Fruit fly (Drosophila melanogaster) whole organism, embryonic: ENCODE measurements around the gene CG34030.
A peak's percentile ranks its signal among the peaks of the same experiment; 100 is the strongest.

ENCODE experiments used
- Bgb ChIP-seq: fragments of 200-800 bp; sonication (Bioruptor generic); IDR thresholded peaks from 2 replicates; pipeline ENCODE4 v1.3.6; 2022; ENCODE audit warnings: missing biosample characterization, missing genetic modification characterization; ENCODE audit not compliant: partially characterized antibody
- C15 ChIP-seq: fragments of 200-800 bp; sonication (Bioruptor generic); IDR thresholded peaks from 3 replicates; pipeline ENCODE4 v1.3.6; 2022; ENCODE audit warnings: missing biosample characterization, missing genetic modification characterization
- CG1024 ChIP-seq: fragments of 200-800 bp; sonication (Bioruptor generic); IDR thresholded peaks from 2 replicates; pipeline ENCODE4 v1.3.6; 2022; ENCODE audit warnings: missing biosample characterization, missing genetic modification characterization
- CG11085 ChIP-seq: fragments of 200-800 bp; sonication (Bioruptor generic); IDR thresholded peaks from 2 replicates; pipeline ENCODE4 v1.3.6; 2022; ENCODE audit warnings: missing biosample characterization, missing genetic modification characterization
- CG11695 ChIP-seq: fragments of 200-800 bp; sonication (Bioruptor generic); IDR thresholded peaks from 3 replicates; pipeline ENCODE4 v1.3.6; 2022; ENCODE audit warnings: missing biosample characterization, missing genetic modification characterization
- CG12104 ChIP-seq: fragments of 200-800 bp; sonication (Bioruptor generic); optimal IDR thresholded peaks from 3 replicates; lab custom pipeline; 2016; ENCODE audit warnings: missing biosample characterization, missing genetic modification characterization
- CG12219 ChIP-seq: fragments of 200-800 bp; sonication (Bioruptor generic); optimal IDR thresholded peaks from 3 replicates; lab custom pipeline; 2018; ENCODE audit warnings: missing biosample characterization, mild to moderate bottlenecking, missing genetic modification characterization
- CG13296 ChIP-seq: fragments of 200-800 bp; sonication (Bioruptor generic); optimal IDR thresholded peaks from 3 replicates; lab custom pipeline; 2018; ENCODE audit warnings: missing biosample characterization, mild to moderate bottlenecking, missing genetic modification characterization
- CG14860 ChIP-seq: fragments of 200-800 bp; sonication (Bioruptor generic); IDR thresholded peaks from 3 replicates; pipeline ENCODE4 v1.3.6; 2022; ENCODE audit warnings: missing biosample characterization, missing genetic modification characterization; ENCODE audit not compliant: partially characterized antibody
- CG15479 ChIP-seq: fragments of 200-800 bp; sonication (Bioruptor generic); optimal IDR thresholded peaks from 3 replicates; lab custom pipeline; 2019; ENCODE audit warnings: missing biosample characterization, mild to moderate bottlenecking, missing genetic modification characterization, moderate library complexity
- CG15696 ChIP-seq: fragments of 200-800 bp; sonication (Bioruptor generic); optimal IDR thresholded peaks from 2 replicates; lab custom pipeline; 2019; ENCODE audit warnings: missing biosample characterization, mild to moderate bottlenecking, missing genetic modification characterization, moderate library complexity
- CG16813 ChIP-seq: fragments of 200-800 bp; sonication (Bioruptor generic); IDR thresholded peaks from 3 replicates; pipeline ENCODE4 v1.3.6; 2022; ENCODE audit warnings: missing biosample characterization, missing genetic modification characterization; ENCODE audit not compliant: partially characterized antibody
- CG17186 ChIP-seq: fragments of 200-800 bp; sonication (Bioruptor generic); optimal IDR thresholded peaks from 3 replicates; lab custom pipeline; 2017; ENCODE audit warnings: missing biosample characterization, missing genetic modification reagents, missing genetic modification characterization
- CG17385 ChIP-seq: fragments of 200-800 bp; sonication (Bioruptor generic); optimal IDR thresholded peaks from 3 replicates; lab custom pipeline; 2018; ENCODE audit warnings: missing biosample characterization, mild to moderate bottlenecking, missing genetic modification characterization
- CG17802 ChIP-seq: fragments of 200-800 bp; sonication (Bioruptor generic); optimal IDR thresholded peaks from 2 replicates; lab custom pipeline; 2018; ENCODE audit warnings: missing biosample characterization, mild to moderate bottlenecking, missing genetic modification characterization, moderate library complexity
- CG18476 ChIP-seq: fragments of 200-800 bp; sonication (Bioruptor generic); optimal IDR thresholded peaks from 2 replicates; lab custom pipeline; 2016; ENCODE audit warnings: missing biosample characterization, mild to moderate bottlenecking, missing genetic modification characterization
- CG18599 ChIP-seq: fragments of 200-800 bp; sonication (Bioruptor generic); optimal IDR thresholded peaks from 3 replicates; lab custom pipeline; 2017; ENCODE audit warnings: missing biosample characterization, missing genetic modification characterization, mild to moderate bottlenecking, moderate library complexity, missing genetic modification reagents
- CG34224 ChIP-seq: fragments of 200-800 bp; sonication (Bioruptor generic); IDR thresholded peaks from 3 replicates; pipeline ENCODE4 v1.3.6; 2022; ENCODE audit warnings: missing biosample characterization, missing genetic modification characterization; ENCODE audit not compliant: partially characterized antibody
- CG42726 ChIP-seq: fragments of 200-800 bp; sonication (Bioruptor generic); IDR thresholded peaks from 2 replicates; pipeline ENCODE4 v1.3.6; 2022; ENCODE audit warnings: missing biosample characterization, missing genetic modification characterization; ENCODE audit not compliant: partially characterized antibody
- CG4282 ChIP-seq: fragments of 200-800 bp; sonication (Bioruptor generic); optimal IDR thresholded peaks from 2 replicates; lab custom pipeline; 2016; ENCODE audit warnings: missing biosample characterization, missing genetic modification characterization
- CG4617 ChIP-seq: fragments of 200-800 bp; sonication (Bioruptor generic); optimal IDR thresholded peaks from 3 replicates; lab custom pipeline; 2016; ENCODE audit warnings: missing biosample characterization, missing genetic modification characterization, borderline replicate concordance
- CG9727 ChIP-seq: fragments of 200-800 bp; sonication (Bioruptor generic); optimal IDR thresholded peaks from 3 replicates; lab custom pipeline; 2017; ENCODE audit warnings: missing biosample characterization, mild to moderate bottlenecking, missing genetic modification characterization
- Dip3 ChIP-seq: fragments of 200-800 bp; sonication (Bioruptor generic); optimal IDR thresholded peaks from 3 replicates; lab custom pipeline; 2016; ENCODE audit warnings: missing biosample characterization, missing genetic modification characterization
- Dp ChIP-seq: fragments of 200-800 bp; sonication (Bioruptor generic); optimal IDR thresholded peaks from 2 replicates; lab custom pipeline; 2018; ENCODE audit warnings: missing biosample characterization, mild to moderate bottlenecking, missing genetic modification characterization, moderate library complexity
- ERR ChIP-seq: fragments of 200-800 bp; sonication (Bioruptor generic); optimal IDR thresholded peaks from 2 replicates; lab custom pipeline; 2016; ENCODE audit warnings: missing biosample characterization, missing genetic modification characterization
- Ets65A ChIP-seq: fragments of 200-800 bp; sonication (Bioruptor generic); peaks from one replicate; lab custom pipeline; 2016; ENCODE audit warnings: missing biosample characterization, missing genetic modification characterization
- Ets97D ChIP-seq: fragments of 200-800 bp; sonication (Bioruptor generic); optimal IDR thresholded peaks from 3 replicates; lab custom pipeline; 2016; ENCODE audit warnings: missing biosample characterization, missing genetic modification characterization
- Kr ChIP-seq: fragments of 200-800 bp; sonication (Bioruptor generic); optimal IDR thresholded peaks from 2 replicates; lab custom pipeline; 2017; ENCODE audit warnings: missing biosample characterization, mild to moderate bottlenecking, missing genetic modification characterization
- amos ChIP-seq: fragments of 200-800 bp; sonication (Bioruptor generic); IDR thresholded peaks from 2 replicates; pipeline ENCODE4 v1.3.6; 2022; ENCODE audit warnings: missing biosample characterization, missing genetic modification characterization; ENCODE audit not compliant: partially characterized antibody
- ase ChIP-seq: fragments of 200-800 bp; sonication (Bioruptor generic); IDR thresholded peaks from 3 replicates; pipeline ENCODE4 v1.3.6; 2022; ENCODE audit warnings: missing biosample characterization, missing genetic modification characterization
- btn ChIP-seq: fragments of 200-800 bp; sonication (Bioruptor generic); optimal IDR thresholded peaks from 2 replicates; lab custom pipeline; 2016; ENCODE audit warnings: missing biosample characterization, missing genetic modification characterization
- ci ChIP-seq: fragments of 200-800 bp; sonication (Bioruptor generic); IDR thresholded peaks from 3 replicates; pipeline ENCODE4 v1.3.6; 2022; ENCODE audit warnings: missing biosample characterization, missing genetic modification characterization
- corto ChIP-seq: fragments of 200-800 bp; sonication (Bioruptor generic); optimal IDR thresholded peaks from 2 replicates; lab custom pipeline; 2016; ENCODE audit warnings: missing biosample characterization, mild to moderate bottlenecking, missing genetic modification characterization, moderate library complexity
- dysf ChIP-seq: fragments of 200-800 bp; sonication (Bioruptor generic); IDR thresholded peaks from 3 replicates; pipeline ENCODE4 v1.3.6; 2022; ENCODE audit warnings: missing biosample characterization, missing genetic modification characterization
- en ChIP-seq: fragments of 200-800 bp; sonication (Bioruptor generic); optimal IDR thresholded peaks from 2 replicates; lab custom pipeline; 2016; ENCODE audit warnings: missing biosample characterization, missing genetic modification characterization
- gcm ChIP-seq: fragments of 200-800 bp; sonication (Bioruptor generic); optimal IDR thresholded peaks from 2 replicates; lab custom pipeline; 2019; ENCODE audit warnings: missing biosample characterization, mild to moderate bottlenecking, missing genetic modification characterization, moderate library complexity
- ham ChIP-seq: fragments of 200-800 bp; sonication (Bioruptor generic); IDR thresholded peaks from 2 replicates; pipeline ENCODE4 v1.3.6; 2022; ENCODE audit warnings: missing biosample characterization, missing genetic modification characterization
- hb ChIP-seq: fragments of 200-800 bp; sonication (Bioruptor generic); IDR thresholded peaks from 3 replicates; pipeline ENCODE4 v1.3.6; 2022; ENCODE audit warnings: missing biosample characterization, missing genetic modification characterization; ENCODE audit not compliant: partially characterized antibody
- kay ChIP-seq: fragments of 200-800 bp; sonication (Bioruptor generic); optimal IDR thresholded peaks from 2 replicates; lab custom pipeline; 2016; ENCODE audit warnings: missing biosample characterization, missing genetic modification characterization
- lilli ChIP-seq: fragments of 200-800 bp; sonication (Bioruptor generic); optimal IDR thresholded peaks from 3 replicates; lab custom pipeline; 2016; ENCODE audit warnings: missing biosample characterization, missing genetic modification characterization
- nmo ChIP-seq: fragments of 200-800 bp; sonication (Bioruptor generic); optimal IDR thresholded peaks from 2 replicates; lab custom pipeline; 2018; ENCODE audit warnings: missing biosample characterization, mild to moderate bottlenecking, missing genetic modification characterization, moderate library complexity
- pan ChIP-seq, 4 experiments: fragments of >200 bp in 3 of 4; fragments of 200-800 bp in 1 of 4; sonication (Bioruptor generic) in 1 of 4; optimal IDR thresholded peaks in 3 of 4; IDR thresholded peaks in 1 of 4; 2 replicates each; pipeline versions ENCODE4 v1.3.6 to Lab custom; 2017 to 2022; ENCODE audit warnings: missing biosample characterization in 2 of 4, missing genetic modification characterization in 2 of 4, mixed read lengths in 1 of 4
- salm ChIP-seq: fragments of 200-800 bp; sonication (Bioruptor generic); optimal IDR thresholded peaks from 2 replicates; lab custom pipeline; 2018; ENCODE audit warnings: missing biosample characterization, mild to moderate bottlenecking, missing genetic modification characterization
- stwl ChIP-seq: fragments of 200-800 bp; sonication (Bioruptor generic); optimal IDR thresholded peaks from 3 replicates; lab custom pipeline; 2018; ENCODE audit warnings: missing biosample characterization, mild to moderate bottlenecking, missing genetic modification characterization, moderate library complexity
- tio ChIP-seq: fragments of 200-800 bp; sonication (Bioruptor generic); optimal IDR thresholded peaks from 2 replicates; lab custom pipeline; 2017; ENCODE audit warnings: missing biosample characterization, missing genetic modification characterization, inconsistent platforms
- tll ChIP-seq, 2 experiments: fragments of 200-800 bp in 1 of 2; fragments of >200 bp in 1 of 2; sonication (Bioruptor generic) in 1 of 2; optimal IDR thresholded peaks; 2 replicates each; lab custom pipeline; 2017 to 2019; ENCODE audit warnings: missing biosample characterization in 2 of 2, missing genetic modification characterization in 2 of 2, mild to moderate bottlenecking in 1 of 2, moderate library complexity in 1 of 2
- vnd ChIP-seq: fragments of 200-800 bp; sonication (Bioruptor generic); IDR thresholded peaks from 3 replicates; pipeline ENCODE4 v1.3.6; 2022; ENCODE audit warnings: missing biosample characterization, missing genetic modification characterization; ENCODE audit not compliant: partially characterized antibody
- wdn ChIP-seq: fragments of 200-800 bp; sonication (Bioruptor generic); IDR thresholded peaks from 2 replicates; pipeline ENCODE4 v1.3.6; 2022; ENCODE audit warnings: missing biosample characterization, missing genetic modification characterization
- wek ChIP-seq: fragments of 200-800 bp; sonication (Bioruptor generic); optimal IDR thresholded peaks from 3 replicates; lab custom pipeline; 2018; ENCODE audit warnings: missing biosample characterization, mild to moderate bottlenecking, missing genetic modification characterization, moderate library complexity

CG34030 gene

dm6 chr3L:7090764-7091163, 15.7 kb upstream of the CG34030 start (continued):
- TF ChIP-seq Dip3 (no peak), CG14860 (no peak), corto (GFP tag; lab: Kevin White, UChicago) (no peak), en (GFP tag; lab: Kevin White, UChicago) (peak; percentile 35), lilli (GFP tag; lab: Kevin White, UChicago) (peak; percentile 29), CG16813 (GFP tag; lab: Robert Waterston, UW) (no peak), CG18599 (peak; percentile 69), stwl (tag; lab: Kevin White, UChicago) (no peak), Ets97D (GFP tag; lab: Kevin White, UChicago) (no peak), CG4282 (GFP tag; lab: Kevin White, UChicago) (no peak), wek (no peak), gcm (GFP tag; lab: Kevin White, UChicago) (peak; percentile 34), CG17802 (tag; lab: Kevin White, UChicago) (peak; percentile 36), C15 (GFP tag; lab: Robert Waterston, UW) (peak; percentile 43; the same call in 1 of the 3 replicates), wdn (GFP tag; lab: Robert Waterston, UW) (no peak), nmo (GFP tag; lab: Kevin White, UChicago) (peak; percentile 47), salm (tag; lab: Kevin White, UChicago) (peak; percentile 53), amos (GFP tag; lab: Robert Waterston, UW) (no peak), CG11085 (GFP tag; lab: Robert Waterston, UW) (0 out of 2 replicates have a peak, but pooled peaks have one; percentile 30), CG12219 (GFP tag; lab: Kevin White, UChicago) (peak; percentile 51), CG1024 (peak; percentile 47; the same call in 1 of the 2 replicates), CG15696 (tag; lab: Kevin White, UChicago) (peak; percentile 18), CG18476 (GFP tag; lab: Kevin White, UChicago) (peak; percentile 34), CG4617 (GFP tag; lab: Kevin White, UChicago) (no peak), CG11695 (GFP tag; lab: Robert Waterston, UW) (peak; percentile 78), CG9727 (GFP tag; lab: Kevin White, UChicago) (peak; percentile 8), Kr (GFP tag; lab: Kevin White, UChicago) (no peak), CG34224 (no peak), ase (GFP tag; lab: Robert Waterston, UW) (peak; percentile 80; the same call in 2 of the 3 replicates), Ets65A (GFP tag; lab: Kevin White, UChicago) (peak; percentile 39), ham (GFP tag; lab: Robert Waterston, UW) (no peak), CG15479 (GFP tag; lab: Kevin White, UChicago) (no peak), CG17385 (GFP tag; lab: Kevin White, UChicago) (peak; percentile 52), btn (GFP tag; lab: Kevin White, UChicago) (peak; percentile 54), CG17186 (GFP tag; lab: Kevin White, UChicago) (no peak), CG42726 (GFP tag; lab: Robert Waterston, UW) (no peak), CG12104 (GFP tag; lab: Kevin White, UChicago) (peak; percentile 27), Bgb (GFP tag; lab: Robert Waterston, UW) (no peak), CG13296 (GFP tag; lab: Kevin White, UChicago) (peak; percentile 82), kay (GFP tag; lab: Kevin White, UChicago) (peak; percentile 30), vnd (GFP tag; lab: Robert Waterston, UW) (no peak), pan (optimal IDR thresholded peaks at IDR 0.05; lab: Kevin White, UChicago) (no peak), pan (GFP tag; optimal IDR thresholded peaks at IDR 0.05 in 1 of 2, IDR thresholded peaks at IDR 0.05 in 1 of 2) (peak in 1 of 2 experiments; percentile 89), ERR (GFP tag; lab: Kevin White, UChicago) (peak; percentile 25), dysf (GFP tag; lab: Robert Waterston, UW) (peak; percentile 86), ci (GFP tag; lab: Robert Waterston, UW) (peak; percentile 84; the same call in 2 of the 3 replicates), Dp (no peak), tio (GFP tag; lab: Kevin White, UChicago) (peak; percentile 3), hb (GFP tag; lab: Robert Waterston, UW) (no peak), tll (GFP tag; optimal IDR thresholded peaks at IDR 0.05; lab: Kevin White, UChicago) (no peak)
